Worm (Caenorhabditis elegans) whole organism, young adult: ENCODE data around the gene T28D6.5.
A peak's percentile ranks its signal among the peaks of the same experiment; 100 is the strongest.

Source experiments
- B0035.1 ChIP-seq: sonication (generic microtip); optimal IDR thresholded peaks from 2 replicates; lab custom pipeline; 2016; ENCODE audit warnings: missing genetic modification characterization, mild to moderate bottlenecking, missing compliant biosample characterization, missing genotype, missing genetic modification reagents
- C06A6.2 ChIP-seq: fragments of 200-800 bp; sonication (Bioruptor generic); conservative IDR thresholded peaks from 2 replicates; pipeline ENCODE4 v1.3.6; 2022; ENCODE audit warnings: missing genetic modification characterization, missing compliant biosample characterization
- C17E4.6 ChIP-seq: fragments of 200-800 bp; sonication (Bioruptor generic); IDR thresholded peaks from 2 replicates; pipeline ENCODE4 v1.3.6; 2022; ENCODE audit warnings: missing genetic modification reagents, missing genetic modification characterization, missing compliant biosample characterization
- F22D6.2 ChIP-seq: sonication (generic microtip); optimal IDR thresholded peaks from 2 replicates; lab custom pipeline; 2016; ENCODE audit warnings: mild to moderate bottlenecking, missing genetic modification characterization, missing compliant biosample characterization
- F23B12.7 ChIP-seq: sonication (generic microtip); optimal IDR thresholded peaks from 2 replicates; lab custom pipeline; 2017; ENCODE audit warnings: missing genetic modification characterization, mild to moderate bottlenecking, missing compliant biosample characterization, antibody characterized with exemption, moderate library complexity; ENCODE audit not compliant: insufficient read depth
- F52B5.7 ChIP-seq: sonication (generic microtip); optimal IDR thresholded peaks from 2 replicates; lab custom pipeline; 2016; ENCODE audit warnings: mild to moderate bottlenecking, missing genetic modification characterization, missing compliant biosample characterization
- F55B11.4 ChIP-seq: sonication (generic microtip); optimal IDR thresholded peaks from 2 replicates; lab custom pipeline; 2016; ENCODE audit warnings: missing compliant biosample characterization, missing genetic modification characterization, borderline replicate concordance; ENCODE audit not compliant: insufficient read depth
- F57C9.4 ChIP-seq: sonication (generic microtip); optimal IDR thresholded peaks from 2 replicates; lab custom pipeline; 2017; ENCODE audit warnings: mild to moderate bottlenecking, missing genetic modification characterization, missing compliant biosample characterization
- K12H6.12 ChIP-seq: fragments of 200-800 bp; sonication (Bioruptor generic); optimal IDR thresholded peaks from 2 replicates; lab custom pipeline; 2018; ENCODE audit warnings: mild to moderate bottlenecking, missing genetic modification characterization, missing compliant biosample characterization
- T07F8.4 ChIP-seq: sonication (generic microtip); optimal IDR thresholded peaks from 2 replicates; lab custom pipeline; 2016; ENCODE audit warnings: mild to moderate bottlenecking, missing genetic modification characterization, moderate library complexity, missing compliant biosample characterization
- Y53G8AR.9 ChIP-seq: fragments of 200-800 bp; sonication (Bioruptor generic); conservative IDR thresholded peaks from 2 replicates; pipeline ENCODE4 v1.3.6; 2022; ENCODE audit warnings: missing genetic modification reagents, missing genetic modification characterization, missing compliant biosample characterization
- Y79H2A.3 ChIP-seq: fragments of 200-800 bp; sonication (Bioruptor generic); conservative IDR thresholded peaks from 2 replicates; pipeline ENCODE4 v1.3.6; 2022; ENCODE audit warnings: missing genetic modification reagents, missing genetic modification characterization, missing compliant biosample characterization
- ama-1 ChIP-seq, 3 experiments: fragments of 150-350 bp in 1 of 3; sonication (generic microtip) in 2 of 3; optimal IDR thresholded peaks; 2 replicates each; lab custom pipeline; 2014 to 2018; ENCODE audit warnings: missing biosample characterization in 2 of 3, missing genetic modification characterization in 2 of 3, missing genetic modification reagents in 2 of 3
- attf-5 ChIP-seq: fragments of 200-800 bp; sonication (Bioruptor generic); optimal IDR thresholded peaks from 2 replicates; lab custom pipeline; 2018; ENCODE audit warnings: mild to moderate bottlenecking, missing genetic modification characterization, missing compliant biosample characterization
- cebp-1 ChIP-seq, 2 experiments: fragments of 200-800 bp in 1 of 2; sonication (Bioruptor generic) in 1 of 2; sonication (generic microtip) in 1 of 2; IDR thresholded peaks in 1 of 2; optimal IDR thresholded peaks in 1 of 2; 2 replicates each; pipeline versions ENCODE4 v1.3.6 to Lab custom; 2017 to 2022; ENCODE audit warnings: missing compliant biosample characterization in 2 of 2, missing genetic modification characterization in 2 of 2, mild to moderate bottlenecking in 1 of 2, missing genetic modification reagents in 1 of 2, moderate library complexity in 1 of 2
- ceh-58 ChIP-seq: fragments of 200-800 bp; sonication (Bioruptor generic); IDR thresholded peaks from 2 replicates; pipeline ENCODE4 v1.3.6; 2022; ENCODE audit warnings: missing genetic modification characterization, missing compliant biosample characterization
- chd-7 ChIP-seq: sonication (generic microtip); optimal IDR thresholded peaks from 2 replicates; lab custom pipeline; 2016; ENCODE audit warnings: mild to moderate bottlenecking, missing genetic modification characterization, moderate library complexity, missing compliant biosample characterization
- dox-1 ChIP-seq: fragments of 200-800 bp; sonication (Bioruptor generic); IDR thresholded peaks from 2 replicates; pipeline ENCODE4 v1.3.6; 2022; ENCODE audit warnings: missing genetic modification reagents, missing genetic modification characterization, missing compliant biosample characterization
- him-1 ChIP-seq: sonication (generic microtip); optimal IDR thresholded peaks from 2 replicates; lab custom pipeline; 2016; ENCODE audit warnings: missing genotype, missing genetic modification reagents, missing genetic modification characterization, missing compliant biosample characterization
- hlh-26 ChIP-seq: fragments of 200-800 bp; sonication (Bioruptor generic); conservative IDR thresholded peaks from 2 replicates; pipeline ENCODE4 v1.3.6; 2022; ENCODE audit warnings: missing genetic modification reagents, missing genetic modification characterization, missing compliant biosample characterization
- hmg-1.2 ChIP-seq: fragments of 200-800 bp; sonication (Bioruptor generic); IDR thresholded peaks from 2 replicates; pipeline ENCODE4 v1.3.6; 2022; ENCODE audit warnings: missing genetic modification reagents, missing genetic modification characterization, missing compliant biosample characterization
- lin-26 ChIP-seq: fragments of 200-800 bp; sonication (Bioruptor generic); IDR thresholded peaks from 2 replicates; pipeline ENCODE4 v1.3.6; 2022; ENCODE audit warnings: missing genetic modification reagents, missing genetic modification characterization, missing compliant biosample characterization
- lin-54 ChIP-seq: fragments of 200-800 bp; sonication (Bioruptor generic); optimal IDR thresholded peaks from 2 replicates; lab custom pipeline; 2018; ENCODE audit warnings: mild to moderate bottlenecking, missing genetic modification characterization, missing compliant biosample characterization
- lir-1 ChIP-seq: fragments of 200-800 bp; sonication (Bioruptor generic); conservative IDR thresholded peaks from 2 replicates; pipeline ENCODE4 v1.3.6; 2022; ENCODE audit warnings: missing genetic modification reagents, missing genetic modification characterization, missing compliant biosample characterization
- lsl-1 ChIP-seq: fragments of 200-800 bp; sonication (Bioruptor generic); optimal IDR thresholded peaks from 2 replicates; lab custom pipeline; 2018; ENCODE audit warnings: mild to moderate bottlenecking, missing genetic modification characterization, moderate library complexity, missing compliant biosample characterization
- madf-6 ChIP-seq: fragments of 200-800 bp; sonication (Bioruptor generic); IDR thresholded peaks from 2 replicates; pipeline ENCODE4 v1.3.6; 2022; ENCODE audit warnings: missing genetic modification reagents, missing genetic modification characterization, missing compliant biosample characterization
- madf-8 ChIP-seq: fragments of 200-800 bp; sonication (Bioruptor generic); conservative IDR thresholded peaks from 2 replicates; pipeline ENCODE4 v1.3.6; 2022; ENCODE audit warnings: missing genetic modification reagents, missing genetic modification characterization, missing compliant biosample characterization
- mcd-1 ChIP-seq: fragments of 200-800 bp; sonication (Bioruptor generic); IDR thresholded peaks from 2 replicates; pipeline ENCODE4 v1.3.6; 2022; ENCODE audit warnings: missing genetic modification reagents, missing genetic modification characterization, missing compliant biosample characterization
- mxl-1 ChIP-seq: sonication (generic microtip); optimal IDR thresholded peaks from 2 replicates; lab custom pipeline; 2016; ENCODE audit warnings: missing genetic modification characterization, missing compliant biosample characterization
- nfya-2 ChIP-seq: fragments of 200-800 bp; sonication (Bioruptor generic); IDR thresholded peaks from 2 replicates; pipeline ENCODE4 v1.3.6; 2022; ENCODE audit warnings: missing genetic modification reagents, missing genetic modification characterization, missing compliant biosample characterization
- nfyb-1 ChIP-seq: fragments of 200-800 bp; sonication (Bioruptor generic); IDR thresholded peaks from 2 replicates; pipeline ENCODE4 v1.3.6; 2022; ENCODE audit warnings: missing genetic modification reagents, missing genetic modification characterization, missing compliant biosample characterization
- nhr-80 ChIP-seq: sonication (generic microtip); optimal IDR thresholded peaks from 2 replicates; lab custom pipeline; 2016; ENCODE audit warnings: missing genetic modification characterization, missing compliant biosample characterization
- snpc-1.3 ChIP-seq: sonication (generic microtip); optimal IDR thresholded peaks from 2 replicates; lab custom pipeline; 2017; ENCODE audit warnings: missing genetic modification characterization, mild to moderate bottlenecking, missing compliant biosample characterization, antibody characterized with exemption, moderate library complexity, missing genotype, missing genetic modification reagents; ENCODE audit not compliant: insufficient read depth
- snpc-3.4 ChIP-seq: sonication (generic microtip); optimal IDR thresholded peaks from 2 replicates; lab custom pipeline; 2017; ENCODE audit warnings: missing genetic modification characterization, mild to moderate bottlenecking, missing compliant biosample characterization, antibody characterized with exemption, moderate library complexity, missing genotype, missing genetic modification reagents
- snpc-4 ChIP-seq, 5 experiments: fragments of 150-350 bp in 1 of 5; sonication (generic microtip) in 4 of 5; optimal IDR thresholded peaks; 2 replicates each; lab custom pipeline; 2014 to 2018; ENCODE audit warnings: missing genetic modification characterization in 5 of 5, missing biosample characterization in 3 of 5, antibody characterized with exemption in 2 of 5, mild to moderate bottlenecking in 2 of 5, missing compliant biosample characterization in 2 of 5, missing genotype in 2 of 5, moderate library complexity in 2 of 5, missing genetic modification reagents in 1 of 5
- tlf-1 ChIP-seq: fragments of 200-800 bp; sonication (Bioruptor generic); optimal IDR thresholded peaks from 2 replicates; lab custom pipeline; 2018; ENCODE audit warnings: mild to moderate bottlenecking, missing genetic modification characterization, missing compliant biosample characterization
- zfh-2 ChIP-seq: fragments of 200-800 bp; sonication (Bioruptor generic); conservative IDR thresholded peaks from 2 replicates; pipeline ENCODE4 v1.3.6; 2022; ENCODE audit warnings: missing genetic modification reagents, missing genetic modification characterization, missing compliant biosample characterization

The T28D6.5 gene

ce11 chrIII:11317164-11317620 is 16.3 kb upstream of the T28D6.5 start, which contains the start of gene mcm-10 (continued):
- TF ChIP-seq nfyb-1 (GFP tag; lab: Robert Waterston, UW) (no peak), mxl-1 (tag; lab: Kevin White, UChicago) (no peak), mcd-1 (GFP tag; lab: Robert Waterston, UW) (peak; percentile 51), hlh-26 (GFP tag; lab: Robert Waterston, UW) (no peak), C06A6.2 (GFP tag; lab: Robert Waterston, UW) (no peak), chd-7 (tag; lab: Kevin White, UChicago) (no peak), attf-5 (GFP tag; lab: Kevin White, UChicago) (peak; percentile 89), hmg-1.2 (GFP tag; lab: Robert Waterston, UW) (no peak), lsl-1 (GFP tag; lab: Kevin White, UChicago) (peak; percentile 56), snpc-1.3 (peak; percentile 17), T07F8.4 (tag; lab: Kevin White, UChicago) (no peak), F22D6.2 (tag; lab: Kevin White, UChicago) (no peak), lir-1 (GFP tag; lab: Robert Waterston, UW) (no peak), madf-8 (peak; percentile 17; the same call in 1 of the 2 replicates), him-1 (tag; lab: Kevin White, UChicago) (peak; percentile 39), dox-1 (GFP tag; lab: Robert Waterston, UW) (no peak; the same call in 1 of the 2 replicates), nfya-2 (no peak), lin-26 (no peak), nhr-80 (tag; lab: Kevin White, UChicago) (peak; percentile 14), lin-54 (peak; percentile 72), tlf-1 (GFP tag; lab: Kevin White, UChicago) (no peak), ceh-58 (no peak), cebp-1 (GFP tag; IDR thresholded peaks at IDR 0.05; lab: Robert Waterston, UW) (no peak), cebp-1 (tag; optimal IDR thresholded peaks at IDR 0.05; lab: Kevin White, UChicago) (peak; percentile 67), K12H6.12 (tag; lab: Kevin White, UChicago) (peak; percentile 87), F57C9.4 (no peak), C17E4.6 (peak; percentile 8; the same call in 1 of the 2 replicates), snpc-4 (GFP tag; optimal IDR thresholded peaks at IDR 0.05; lab: Kevin White, UChicago) (no peak), snpc-4 (tag; optimal IDR thresholded peaks at IDR 0.05; lab: Kevin White, UChicago) (peak in 2 of 4 experiments; percentile 14 to 46), Y79H2A.3 (GFP tag; lab: Robert Waterston, UW) (no peak), ama-1 (optimal IDR thresholded peaks at IDR 0.05; lab: Kevin White, UChicago) (no peak), ama-1 (GFP tag; optimal IDR thresholded peaks at IDR 0.05; lab: Kevin White, UChicago) (no peak), zfh-2 (GFP tag; lab: Robert Waterston, UW) (no peak), F23B12.7 (tag; lab: Kevin White, UChicago) (peak; percentile 48)

- no peak for TF ChIP-seq Y53G8AR.9 (GFP tag; lab: Robert Waterston, UW)
- no peak for TF ChIP-seq F52B5.7 (tag; lab: Kevin White, UChicago)
- no peak for TF ChIP-seq zfh-2 (GFP tag; lab: Robert Waterston, UW)
- no peak for TF ChIP-seq F55B11.4
- no peak for TF ChIP-seq B0035.1
- no peak for TF ChIP-seq madf-6 (GFP tag; lab: Robert Waterston, UW)
- TF ChIP-seq snpc-1.3, result no peak
- no peak for TF ChIP-seq snpc-3.4 (tag; lab: Kevin White, UChicago)
Measured at ce11 chrIII:11318131-11318530, 15.4 kb upstream of the T28D6.5 start, which contains the start of gene teg-1. teg-1 (minus strand) TSS chrIII:11318231.
